Worm (Caenorhabditis elegans) whole organism, L4 larva: ENCODE results near the gene kin-21.

Source experiments
- F10B5.3 ChIP-seq: sonication (generic microtip); optimal IDR thresholded peaks from 2 replicates; lab custom pipeline; 2016; ENCODE audit warnings: mild to moderate bottlenecking, missing genetic modification characterization, missing compliant biosample characterization
- F44E2.7 ChIP-seq: fragments of 200-800 bp; sonication (Bioruptor generic); IDR thresholded peaks from 2 replicates; pipeline ENCODE4 v2.1.2; 2022; ENCODE audit warnings: missing genetic modification characterization, missing compliant biosample characterization
- R02D3.7 ChIP-seq: fragments of 150-350 bp; sonication (generic microtip); optimal IDR thresholded peaks from 3 replicates; lab custom pipeline; 2014; ENCODE audit warnings: missing biosample characterization, missing genetic modification characterization
- T20F7.1 ChIP-seq: fragments of 200-800 bp; sonication (Bioruptor generic); optimal IDR thresholded peaks from 2 replicates; lab custom pipeline; 2018; ENCODE audit warnings: mild to moderate bottlenecking, missing genetic modification characterization, missing compliant biosample characterization
- Y105C5A.15 ChIP-seq: fragments of 200-800 bp; sonication (Bioruptor generic); IDR thresholded peaks from 2 replicates; pipeline ENCODE4 v1.3.6; 2022; ENCODE audit warnings: missing genetic modification characterization, missing compliant biosample characterization
- Y5F2A.4 ChIP-seq: fragments of 200-800 bp; sonication (Bioruptor generic); optimal IDR thresholded peaks from 2 replicates; lab custom pipeline; 2018; ENCODE audit warnings: mild to moderate bottlenecking, missing genetic modification characterization, missing compliant biosample characterization
- ZK337.2 ChIP-seq: fragments of 200-800 bp; sonication (Bioruptor generic); IDR thresholded peaks from 2 replicates; pipeline ENCODE4 v1.3.6; 2022; ENCODE audit warnings: missing genetic modification reagents, missing genetic modification characterization, missing compliant biosample characterization
- ZK546.5 ChIP-seq, 2 experiments: sonication (generic microtip); optimal IDR thresholded peaks; 2 replicates each; lab custom pipeline; 2017; ENCODE audit warnings: missing biosample characterization in 2 of 2, missing genetic modification characterization in 2 of 2
- aha-1 ChIP-seq: fragments of 150-350 bp; peaks from one replicate; lab custom pipeline; 2014; ENCODE audit warnings: missing biosample characterization, missing genetic modification characterization
- aly-2 ChIP-seq: sonication (generic microtip); optimal IDR thresholded peaks from 2 replicates; lab custom pipeline; 2018; ENCODE audit warnings: missing biosample characterization, missing genetic modification characterization
- ceh-20 ChIP-seq: fragments of 200-800 bp; sonication (Bioruptor generic); IDR thresholded peaks from 2 replicates; pipeline ENCODE4 v1.3.6; 2022; ENCODE audit warnings: missing genetic modification reagents, missing genetic modification characterization, missing compliant biosample characterization
- ceh-32 ChIP-seq: sonication (generic microtip); optimal IDR thresholded peaks from 2 replicates; lab custom pipeline; 2016; ENCODE audit warnings: mild to moderate bottlenecking, missing genetic modification characterization, missing compliant biosample characterization; ENCODE audit not compliant: poor library complexity
- ceh-44 ChIP-seq: fragments of 200-800 bp; sonication (Bioruptor generic); IDR thresholded peaks from 2 replicates; pipeline ENCODE4 v1.3.6; 2022; ENCODE audit warnings: missing genetic modification reagents, missing genetic modification characterization, missing compliant biosample characterization
- ces-1 ChIP-seq: fragments of 150-350 bp; sonication (generic microtip); optimal IDR thresholded peaks from 4 replicates; lab custom pipeline; 2014; ENCODE audit warnings: missing biosample characterization, missing genetic modification reagents, missing genetic modification characterization
- daf-16 ChIP-seq, 3 experiments: sonication (generic microtip); optimal IDR thresholded peaks; 2 replicates each; lab custom pipeline; 2016 to 2017; ENCODE audit warnings: missing genetic modification characterization in 3 of 3, missing genetic modification reagents in 3 of 3, mild to moderate bottlenecking in 2 of 3, missing compliant biosample characterization in 2 of 3, missing biosample characterization in 1 of 3, moderate library complexity in 1 of 3
- daf-8 ChIP-seq: fragments of 200-800 bp; sonication (Bioruptor generic); IDR thresholded peaks from 2 replicates; pipeline ENCODE4 v1.3.6; 2022; ENCODE audit warnings: missing genetic modification characterization, missing compliant biosample characterization
- dmd-6 ChIP-seq: fragments of 200-800 bp; sonication (Bioruptor generic); IDR thresholded peaks from 2 replicates; pipeline ENCODE4 v1.3.6; 2022; ENCODE audit warnings: missing genetic modification reagents, missing genetic modification characterization, missing compliant biosample characterization
- dpl-1 ChIP-seq: fragments of 150-350 bp; optimal IDR thresholded peaks from 2 replicates; lab custom pipeline; 2014; ENCODE audit warnings: missing biosample characterization, missing genetic modification reagents, missing genetic modification characterization
- duxl-1 ChIP-seq: sonication (generic microtip); optimal IDR thresholded peaks from 2 replicates; lab custom pipeline; 2016; ENCODE audit warnings: mild to moderate bottlenecking, missing genetic modification characterization, moderate library complexity, missing compliant biosample characterization; ENCODE audit not compliant: poor library complexity
- fos-1 ChIP-seq: fragments of 150-350 bp; optimal IDR thresholded peaks from 2 replicates; lab custom pipeline; 2014; ENCODE audit warnings: missing biosample characterization, missing genetic modification characterization
- hif-1 ChIP-seq, 2 experiments: sonication (generic microtip); optimal IDR thresholded peaks; 2 replicates each; lab custom pipeline; 2016 to 2017; ENCODE audit warnings: missing compliant biosample characterization in 2 of 2, missing genetic modification characterization in 2 of 2, missing genetic modification reagents in 2 of 2, missing genotype in 2 of 2, mild to moderate bottlenecking in 1 of 2
- hlh-11 ChIP-seq: fragments of 200-800 bp; sonication (Bioruptor generic); optimal IDR thresholded peaks from 2 replicates; lab custom pipeline; 2018; ENCODE audit warnings: mild to moderate bottlenecking, missing genetic modification characterization, missing compliant biosample characterization
- hlh-30 ChIP-seq: sonication (generic microtip); optimal IDR thresholded peaks from 2 replicates; lab custom pipeline; 2017; ENCODE audit warnings: antibody characterized with exemption, mild to moderate bottlenecking, missing genetic modification characterization, missing compliant biosample characterization; ENCODE audit not compliant: insufficient read depth
- lin-13 ChIP-seq: fragments of 150-350 bp; optimal IDR thresholded peaks from 2 replicates; lab custom pipeline; 2014; ENCODE audit warnings: missing biosample characterization, missing genetic modification reagents, missing genetic modification characterization
- lin-29 ChIP-seq: fragments of 200-800 bp; sonication (Bioruptor generic); IDR thresholded peaks from 2 replicates; pipeline ENCODE4 v1.3.6; 2022; ENCODE audit warnings: missing genetic modification reagents, missing genetic modification characterization, missing compliant biosample characterization
- lin-39 ChIP-seq: fragments of 150-350 bp; optimal IDR thresholded peaks from 2 replicates; lab custom pipeline; 2014; ENCODE audit warnings: missing biosample characterization, missing genetic modification reagents, missing genetic modification characterization
- lir-3 ChIP-seq: sonication (generic microtip); optimal IDR thresholded peaks from 2 replicates; lab custom pipeline; 2016; ENCODE audit warnings: mild to moderate bottlenecking, missing genetic modification characterization, missing compliant biosample characterization
- lsy-2 ChIP-seq, 2 experiments: fragments of 150-350 bp in 1 of 2; sonication (generic microtip) in 1 of 2; optimal IDR thresholded peaks; 2 replicates each; lab custom pipeline; 2014 to 2017; ENCODE audit warnings: missing biosample characterization in 2 of 2, missing genetic modification characterization in 2 of 2
- madf-5 ChIP-seq, 2 experiments: fragments of 200-800 bp; sonication (Bioruptor generic); IDR thresholded peaks; 2 replicates each; pipeline ENCODE4 v1.3.6; 2022; ENCODE audit warnings: missing compliant biosample characterization in 2 of 2, missing genetic modification characterization in 2 of 2
- madf-9 ChIP-seq: fragments of 200-800 bp; sonication (Bioruptor generic); conservative IDR thresholded peaks from 2 replicates; pipeline ENCODE4 v1.3.6; 2022; ENCODE audit warnings: missing genetic modification reagents, missing genetic modification characterization, missing compliant biosample characterization
- mdl-1 ChIP-seq, 2 experiments: fragments of 150-350 bp in 1 of 2; sonication (generic microtip) in 1 of 2; optimal IDR thresholded peaks; 2 replicates each; lab custom pipeline; 2014 to 2017; ENCODE audit warnings: missing biosample characterization in 2 of 2, missing genetic modification characterization in 2 of 2
- mep-1 ChIP-seq: fragments of 150-350 bp; sonication (generic microtip); optimal IDR thresholded peaks from 3 replicates; lab custom pipeline; 2014; ENCODE audit warnings: missing biosample characterization, missing genetic modification characterization
- mes-2 ChIP-seq: sonication (generic microtip); optimal IDR thresholded peaks from 2 replicates; lab custom pipeline; 2016; ENCODE audit warnings: missing genotype, mild to moderate bottlenecking, missing genetic modification characterization, missing compliant biosample characterization; ENCODE audit not compliant: poor library complexity, severe bottlenecking
- mxl-3 ChIP-seq: fragments of 200-800 bp; sonication (Bioruptor generic); optimal IDR thresholded peaks from 2 replicates; lab custom pipeline; 2018; ENCODE audit warnings: mild to moderate bottlenecking, missing genetic modification characterization, missing compliant biosample characterization
- nhr-11 ChIP-seq: fragments of 150-350 bp; optimal IDR thresholded peaks from 2 replicates; lab custom pipeline; 2014; ENCODE audit warnings: missing biosample characterization, missing genetic modification characterization
- nhr-28 ChIP-seq: fragments of 150-350 bp; optimal IDR thresholded peaks from 2 replicates; lab custom pipeline; 2014; ENCODE audit warnings: missing biosample characterization, missing genetic modification characterization
- nhr-41 ChIP-seq: fragments of 200-800 bp; sonication (Bioruptor generic); IDR thresholded peaks from 2 replicates; pipeline ENCODE4 v1.3.6; 2022; ENCODE audit warnings: missing genetic modification reagents, missing genetic modification characterization, missing compliant biosample characterization
- nhr-77 ChIP-seq: fragments of 150-350 bp; optimal IDR thresholded peaks from 2 replicates; lab custom pipeline; 2014; ENCODE audit warnings: missing biosample characterization, missing genetic modification characterization
- pha-4 ChIP-seq, 2 experiments: fragments of 150-350 bp in 1 of 2; fragments of 200-800 bp in 1 of 2; sonication (Bioruptor generic) in 1 of 2; IDR thresholded peaks in 1 of 2; optimal IDR thresholded peaks in 1 of 2; 2 replicates each; pipeline versions ENCODE4 v1.3.6 to Lab custom; 2014 to 2022; ENCODE audit warnings: missing genetic modification characterization in 2 of 2, missing genetic modification reagents in 2 of 2, missing biosample characterization in 1 of 2, missing compliant biosample characterization in 1 of 2
- pqm-1 ChIP-seq: sonication (generic microtip); optimal IDR thresholded peaks from 2 replicates; lab custom pipeline; 2017; ENCODE audit warnings: missing biosample characterization, missing genetic modification characterization
- rbr-2 ChIP-seq: sonication (generic microtip); optimal IDR thresholded peaks from 2 replicates; lab custom pipeline; 2016; ENCODE audit warnings: missing genotype, missing genetic modification characterization, missing compliant biosample characterization
- spr-1 ChIP-seq: sonication (generic microtip); optimal IDR thresholded peaks from 2 replicates; lab custom pipeline; 2016; ENCODE audit warnings: mild to moderate bottlenecking, missing genetic modification characterization, missing compliant biosample characterization
- unc-62 ChIP-seq, 3 experiments: fragments of 150-350 bp in 1 of 3; sonication (generic microtip); optimal IDR thresholded peaks in 2 of 3; peaks in 1 of 3; 1 replicate in 1 of 3; 2 replicates in 2 of 3; lab custom pipeline; 2014 to 2017; ENCODE audit warnings: missing biosample characterization in 3 of 3, missing genetic modification characterization in 3 of 3, missing genetic modification reagents in 3 of 3, missing genotype in 1 of 3
- zag-1 ChIP-seq: fragments of 150-350 bp; optimal IDR thresholded peaks from 2 replicates; lab custom pipeline; 2014; ENCODE audit warnings: missing biosample characterization, missing genetic modification characterization
- zfp-3 ChIP-seq: fragments of 200-800 bp; sonication (Bioruptor generic); conservative IDR thresholded peaks from 2 replicates; pipeline ENCODE4 v1.3.6; 2022; ENCODE audit warnings: missing genetic modification reagents, missing genetic modification characterization, missing compliant biosample characterization
- zip-11 ChIP-seq: fragments of 200-800 bp; sonication (Bioruptor generic); IDR thresholded peaks from 2 replicates; pipeline ENCODE4 v1.3.6; 2022; ENCODE audit warnings: missing genetic modification characterization, missing compliant biosample characterization
- zip-2 ChIP-seq: fragments of 150-350 bp; optimal IDR thresholded peaks from 2 replicates; lab custom pipeline; 2014; ENCODE audit warnings: missing biosample characterization, missing genetic modification characterization

Gene kin-21

DNA sequence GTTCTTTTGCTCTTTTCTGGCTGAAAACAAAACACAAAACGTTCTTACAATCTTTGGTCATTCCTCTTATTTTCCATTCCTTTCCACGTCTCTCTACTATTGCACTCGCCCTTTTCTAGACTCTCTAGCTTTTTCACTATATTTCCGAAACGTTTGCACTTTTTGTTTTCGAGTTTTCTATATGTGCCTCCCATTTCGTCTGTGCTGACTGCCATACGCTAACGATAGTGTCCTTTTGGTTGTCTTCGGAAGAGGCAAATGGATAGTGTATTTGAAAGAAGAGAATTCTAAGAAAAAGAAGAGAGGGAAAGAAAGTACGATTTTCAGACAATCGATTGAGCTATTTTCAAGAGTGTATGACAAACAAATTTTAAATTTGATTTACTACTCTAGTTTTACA is 40.1 kb downstream of the kin-21 start (continued):
- TF ChIP-seq lin-13 (GFP tag; lab: Kevin White, UChicago) (no peak), T20F7.1 (GFP tag; lab: Kevin White, UChicago) (no peak), ceh-32 (tag; lab: Kevin White, UChicago) (no peak), ces-1 (no peak), rbr-2 (no peak), daf-8 (GFP tag; lab: Robert Waterston, UW) (no peak), F10B5.3 (tag; lab: Kevin White, UChicago) (no peak), zfp-3 (GFP tag; lab: Robert Waterston, UW) (no peak), F44E2.7 (no peak), lir-3 (tag; lab: Kevin White, UChicago) (no peak), dmd-6 (GFP tag; lab: Robert Waterston, UW) (peak; percentile 46; the same call in 1 of the 2 replicates), nhr-41 (no peak), madf-5 (GFP tag; IDR thresholded peaks at IDR 0.05; lab: Robert Waterston, UW) (no peak), ZK337.2 (GFP tag; lab: Robert Waterston, UW) (no peak), nhr-28 (tag; lab: Kevin White, UChicago) (peak; percentile 73), mdl-1 (tag; optimal IDR thresholded peaks at IDR 0.05; lab: Kevin White, UChicago) (peak in 1 of 2 experiments; percentile 44), unc-62 (GFP tag; optimal IDR thresholded peaks at IDR 0.05 in 1 of 2; lab: Kevin White, UChicago) (peak in 1 of 2 experiments; percentile 51), unc-62 (tag; optimal IDR thresholded peaks at IDR 0.05; lab: Kevin White, UChicago) (no peak), zip-2 (tag; lab: Kevin White, UChicago) (no peak), pqm-1 (tag; lab: Kevin White, UChicago) (peak; percentile 69), pha-4 (GFP tag; IDR thresholded peaks at IDR 0.05; lab: Robert Waterston, UW) (no peak), pha-4 (tag; optimal IDR thresholded peaks at IDR 0.05; lab: Kevin White, UChicago) (no peak), Y105C5A.15 (GFP tag; lab: Robert Waterston, UW) (no peak), aly-2 (tag; lab: Kevin White, UChicago) (no peak), zag-1 (tag; lab: Kevin White, UChicago) (no peak), zip-11 (GFP tag; lab: Robert Waterston, UW) (no peak), aha-1 (no peak)

DNA sequence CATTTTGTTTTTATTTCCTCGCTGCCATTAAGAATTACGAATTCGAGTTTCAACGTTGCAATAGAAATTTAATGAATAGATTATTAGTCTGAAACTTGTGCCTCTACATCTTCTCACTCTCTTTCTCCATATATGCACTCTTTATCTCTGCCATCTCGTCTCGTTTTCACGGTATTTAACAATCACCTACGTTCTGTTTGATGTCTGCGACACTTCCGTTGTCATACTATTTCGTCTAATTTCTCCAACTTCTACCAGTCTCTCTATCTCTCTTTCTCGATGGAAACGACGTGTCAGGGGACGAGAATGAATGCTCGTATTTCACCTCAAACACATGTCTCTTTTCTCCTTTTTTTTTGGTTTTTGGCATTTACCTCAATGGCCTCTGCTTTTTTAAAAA is 41.2 kb downstream of the kin-21 start:
- TF ChIP-seq lin-29 (GFP tag; lab: Robert Waterston, UW) (no peak), hif-1 (tag; optimal IDR thresholded peaks at IDR 0.05; lab: Kevin White, UChicago) (peak in 1 of 2 experiments; percentile 8), T20F7.1 (GFP tag; lab: Kevin White, UChicago) (peak; percentile 26), R02D3.7 (no peak), mdl-1 (tag; optimal IDR thresholded peaks at IDR 0.05; lab: Kevin White, UChicago) (peak; percentile 26 to 55), daf-16 (GFP tag; optimal IDR thresholded peaks at IDR 0.05; lab: Kevin White, UChicago) (no peak), daf-16 (tag; optimal IDR thresholded peaks at IDR 0.05; lab: Kevin White, UChicago) (peak; percentile 42), lin-39 (tag; lab: Kevin White, UChicago) (no peak), duxl-1 (no peak), spr-1 (tag; lab: Kevin White, UChicago) (no peak), fos-1 (tag; lab: Kevin White, UChicago) (no peak), madf-9 (no peak), mes-2 (peak; percentile 37), rbr-2 (peak; percentile 20), Y5F2A.4 (GFP tag; lab: Kevin White, UChicago) (no peak), hlh-30 (tag; lab: Kevin White, UChicago) (peak; percentile 84), dmd-6 (GFP tag; lab: Robert Waterston, UW) (peak; percentile 61), ZK546.5 (tag; optimal IDR thresholded peaks at IDR 0.05; lab: Kevin White, UChicago) (no peak), lsy-2 (tag; optimal IDR thresholded peaks at IDR 0.05; lab: Kevin White, UChicago) (peak in 1 of 2 experiments; percentile 46), nhr-77 (tag; lab: Kevin White, UChicago) (peak; percentile 17), mxl-3 (GFP tag; lab: Kevin White, UChicago) (peak; percentile 71), pqm-1 (tag; lab: Kevin White, UChicago) (peak; percentile 9), hlh-11 (tag; lab: Kevin White, UChicago) (peak; percentile 71), F44E2.7 (no peak), nhr-11 (tag; lab: Kevin White, UChicago) (peak; percentile 53), aha-1 (peak; percentile 60), nhr-28 (tag; lab: Kevin White, UChicago) (peak; percentile 39), ceh-20 (GFP tag; lab: Robert Waterston, UW) (peak; percentile 9; the same call in 1 of the 2 replicates), unc-62 (GFP tag; optimal IDR thresholded peaks at IDR 0.05 in 1 of 2; lab: Kevin White, UChicago) (peak in 1 of 2 experiments; percentile 14), unc-62 (tag; optimal IDR thresholded peaks at IDR 0.05; lab: Kevin White, UChicago) (no peak), dpl-1 (GFP tag; lab: Kevin White, UChicago) (peak; percentile 12), mep-1 (tag; lab: Kevin White, UChicago) (peak; percentile 66), ceh-44 (no peak)
